In the genomic region with DNA sequence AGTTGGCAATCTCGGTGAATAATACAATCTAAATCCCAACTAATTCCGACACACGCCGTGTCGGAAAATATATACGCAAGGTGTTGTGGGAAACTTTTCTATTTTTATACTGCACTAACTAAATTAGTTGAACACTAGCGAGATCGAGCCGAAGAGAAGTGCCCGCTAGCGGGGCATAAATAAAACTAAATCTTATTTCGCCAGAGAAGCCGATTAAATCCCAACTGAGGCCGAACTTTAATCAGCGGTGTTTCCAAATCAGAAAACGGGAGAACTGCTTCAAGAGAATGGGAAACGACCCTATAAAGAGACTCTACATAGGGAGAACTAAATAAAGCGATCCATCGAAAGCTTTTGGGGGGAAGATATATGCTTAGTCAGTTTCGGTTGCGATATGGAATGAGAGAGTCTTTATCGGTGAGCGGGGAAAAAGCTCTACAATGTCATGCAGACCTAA, we compare ENCODE assay signal across 3 fruit fly cellular contexts.
TF ChIP-seq lines count a peak whose summit lies in the region.

CG5707 (minus strand) TSS at position 228 of the 457 bp plus-strand sequence.

- no peak for TF ChIP-seq CTCF in whole organism, embryonic (GFP tag; optimal IDR thresholded peaks at IDR 0.05; lab: Kevin White, UChicago)

TF ChIP-seq in whole organism, adult, 20 proteins besides CTCF, POLR2A, EP300 and RAD21:
- peak in 1 of 2 experiments; percentile 54 for TF ChIP-seq cnc (optimal IDR thresholded peaks at IDR 0.05; lab: Kevin White, UChicago)
- TF ChIP-seq CG33017 (tag; optimal IDR thresholded peaks at IDR 0.05; lab: Kevin White, UChicago) = no peak
- TF ChIP-seq Mnt (GFP tag; optimal IDR thresholded peaks at IDR 0.05; lab: Kevin White, UChicago) = peak; percentile 45
- TF ChIP-seq Clk (GFP tag; optimal IDR thresholded peaks at IDR 0.05; lab: Kevin White, UChicago) = no peak
- TF ChIP-seq CG5204 (GFP tag; optimal IDR thresholded peaks at IDR 0.05; lab: Kevin White, UChicago) = peak; percentile 16
- peak; percentile 38 for TF ChIP-seq toe (GFP tag; optimal IDR thresholded peaks at IDR 0.05; lab: Kevin White, UChicago)
- TF ChIP-seq Hr96 (GFP tag; optimal IDR thresholded peaks at IDR 0.05; lab: Kevin White, UChicago) = peak; percentile 35
- peak; percentile 39 for TF ChIP-seq CG11617 (GFP tag; optimal IDR thresholded peaks at IDR 0.05; lab: Kevin White, UChicago)
- TF ChIP-seq CG7045 (GFP tag; optimal IDR thresholded peaks at IDR 0.05; lab: Kevin White, UChicago) = no peak
- TF ChIP-seq CG7101 (tag; optimal IDR thresholded peaks at IDR 0.05; lab: Kevin White, UChicago) = peak; percentile 35
- TF ChIP-seq kay (GFP tag; lab: Kevin White, UChicago; ENCODE audit: borderline replicate concordance) = peak; percentile 82
- peak; percentile 57 for TF ChIP-seq tj (GFP tag; optimal IDR thresholded peaks at IDR 0.05; lab: Kevin White, UChicago)
- no peak for TF ChIP-seq Crg-1 (GFP tag; optimal IDR thresholded peaks at IDR 0.05; lab: Kevin White, UChicago)
- peak; percentile 10 for TF ChIP-seq bab1 (GFP tag; optimal IDR thresholded peaks at IDR 0.05; lab: Kevin White, UChicago)
- no peak for TF ChIP-seq ovo (GFP tag; optimal IDR thresholded peaks at IDR 0.05; lab: Kevin White, UChicago)
- no peak for TF ChIP-seq CG1620 (GFP tag; optimal IDR thresholded peaks at IDR 0.05; lab: Kevin White, UChicago)
- peak; percentile 53 for TF ChIP-seq pad (GFP tag; optimal IDR thresholded peaks at IDR 0.05; lab: Kevin White, UChicago)
- TF ChIP-seq CG14711 (tag; optimal IDR thresholded peaks at IDR 0.05; lab: Kevin White, UChicago) = peak; percentile 15
- TF ChIP-seq cic (GFP tag; optimal IDR thresholded peaks at IDR 0.05; lab: Kevin White, UChicago) = no peak
- peak; percentile 35 for TF ChIP-seq CG12768 (GFP tag; optimal IDR thresholded peaks at IDR 0.05; lab: Kevin White, UChicago)

TF ChIP-seq in whole organism, embryonic, 481 proteins besides CTCF, POLR2A, EP300 and RAD21 (continues in another document):
- TF ChIP-seq CG13296 (GFP tag; optimal IDR thresholded peaks at IDR 0.05; lab: Kevin White, UChicago) = no peak
- TF ChIP-seq CG34376 (GFP tag; optimal IDR thresholded peaks at IDR 0.05; lab: Kevin White, UChicago) = peak; percentile 12
- TF ChIP-seq fd3F (GFP tag; optimal IDR thresholded peaks at IDR 0.05; lab: Kevin White, UChicago) = no peak
- TF ChIP-seq Meics (GFP tag; optimal IDR thresholded peaks at IDR 0.05; lab: Kevin White, UChicago) = no peak
- no peak for TF ChIP-seq CG5953 (GFP tag; IDR thresholded peaks at IDR 0.05; lab: Robert Waterston, UW)
- no peak for TF ChIP-seq Ets97D (GFP tag; optimal IDR thresholded peaks at IDR 0.05; lab: Kevin White, UChicago)
- TF ChIP-seq CG12769 (tag; optimal IDR thresholded peaks at IDR 0.05; lab: Kevin White, UChicago) = peak; percentile 88
- TF ChIP-seq kay (GFP tag; optimal IDR thresholded peaks at IDR 0.05; lab: Kevin White, UChicago) = no peak
- TF ChIP-seq CG13287 (GFP tag; IDR thresholded peaks at IDR 0.05; lab: Robert Waterston, UW; ENCODE audit: partially characterized antibody) = peak; percentile 19; the same call in 1 of the 2 replicates
- TF ChIP-seq amos (GFP tag; IDR thresholded peaks at IDR 0.05; lab: Robert Waterston, UW; ENCODE audit: partially characterized antibody) = peak; percentile 20; the same call in 1 of the 2 replicates
- peak; percentile 37; the same call in 1 of the 3 replicates for TF ChIP-seq Dbx (GFP tag; IDR thresholded peaks at IDR 0.05; lab: Robert Waterston, UW)
- no peak for TF ChIP-seq pfk (GFP tag; optimal IDR thresholded peaks at IDR 0.05; lab: Kevin White, UChicago)
- no peak for TF ChIP-seq ssp (GFP tag; IDR thresholded peaks at IDR 0.05; lab: Robert Waterston, UW)
- no peak for TF ChIP-seq CG33213 (GFP tag; optimal IDR thresholded peaks at IDR 0.05; lab: Kevin White, UChicago)
- peak; percentile 6 for TF ChIP-seq CG15514 (GFP tag; optimal IDR thresholded peaks at IDR 0.05; lab: Kevin White, UChicago)
- no peak for TF ChIP-seq CG18764 (GFP tag; optimal IDR thresholded peaks at IDR 0.05; lab: Kevin White, UChicago)
- TF ChIP-seq chn (GFP tag; optimal IDR thresholded peaks at IDR 0.05; lab: Kevin White, UChicago) = no peak
- TF ChIP-seq tna (GFP tag; IDR thresholded peaks at IDR 0.05; lab: Robert Waterston, UW; ENCODE audit: partially characterized antibody) = 0 out of 2 replicates have a peak, but pooled peaks have one; percentile 17
- TF ChIP-seq B-H2 (GFP tag; optimal IDR thresholded peaks at IDR 0.05; lab: Kevin White, UChicago) = peak; percentile 14
- peak; percentile 24 for TF ChIP-seq CG10543 (GFP tag; optimal IDR thresholded peaks at IDR 0.05; lab: Kevin White, UChicago)
- no peak for TF ChIP-seq CG18262 (tag; optimal IDR thresholded peaks at IDR 0.05; lab: Kevin White, UChicago)
- no peak for TF ChIP-seq ewg (GFP tag; optimal IDR thresholded peaks at IDR 0.05; lab: Kevin White, UChicago)
- TF ChIP-seq Deaf1 (tag; optimal IDR thresholded peaks at IDR 0.05; lab: Kevin White, UChicago) = peak; percentile 78
- TF ChIP-seq CG3163 (GFP tag; optimal IDR thresholded peaks at IDR 0.05; lab: Kevin White, UChicago) = peak; percentile 88
- TF ChIP-seq knrl (GFP tag; IDR thresholded peaks at IDR 0.05; lab: Robert Waterston, UW; ENCODE audit: partially characterized antibody) = no peak
- TF ChIP-seq nerfin-2 (GFP tag; IDR thresholded peaks at IDR 0.05; lab: Robert Waterston, UW; ENCODE audit: partially characterized antibody) = no peak
- TF ChIP-seq sens-2 (GFP tag; IDR thresholded peaks at IDR 0.05; lab: Robert Waterston, UW) = peak; percentile 19; the same call in 1 of the 2 replicates
- no peak for TF ChIP-seq CG16863 (GFP tag; optimal IDR thresholded peaks at IDR 0.05; lab: Kevin White, UChicago)
- TF ChIP-seq CG17328 (GFP tag; IDR thresholded peaks at IDR 0.05; lab: Robert Waterston, UW) = no peak
- peak; percentile 72 for TF ChIP-seq Jarid2 (GFP tag; optimal IDR thresholded peaks at IDR 0.05; lab: Kevin White, UChicago)
- no peak for TF ChIP-seq twi (tag; optimal IDR thresholded peaks at IDR 0.05; lab: Kevin White, UChicago)
- TF ChIP-seq CG17568 (GFP tag; optimal IDR thresholded peaks at IDR 0.05; lab: Kevin White, UChicago) = no peak

TF ChIP-seq in whole organism, prepupa, 60 proteins besides CTCF, POLR2A, EP300 and RAD21:
- TF ChIP-seq CG9139 (GFP tag; optimal IDR thresholded peaks at IDR 0.05; lab: Kevin White, UChicago) = no peak
- TF ChIP-seq Eip78C (GFP tag; lab: Kevin White, UChicago) = peak; percentile 16
- TF ChIP-seq CG1621 (tag; optimal IDR thresholded peaks at IDR 0.05; lab: Kevin White, UChicago) = no peak
TF ChIP-seq in whole organism, prepupa: peak in this region for 1.
